Worm (Caenorhabditis elegans): ENCODE results near the gene mlck-1.

The mlck-1 gene

ce11 chrX:10083272-10083671, 13.7 kb upstream of the mlck-1 start:
- no peak for TF ChIP-seq lin-14 (GFP tag; optimal IDR thresholded peaks at IDR 0.05)
- no peak for TF ChIP-seq efl-1 (optimal IDR thresholded peaks at IDR 0.05)
- peak in 1 of 2 experiments; percentile 7 for TF ChIP-seq efl-1 (GFP tag; optimal IDR thresholded peaks at IDR 0.05 in 1 of 2)

- TF ChIP-seq C16A3.4 (tag; optimal IDR thresholded peaks at IDR 0.05) (no peak), ceh-82 (tag; optimal IDR thresholded peaks at IDR 0.05) (no peak), fkh-10 (GFP tag; optimal IDR thresholded peaks at IDR 0.05) (no peak), fkh-4 (tag; optimal IDR thresholded peaks at IDR 0.05; ENCODE audit: borderline replicate concordance) (no peak), nhr-84 (tag; optimal IDR thresholded peaks at IDR 0.05) (no peak), skn-1 (tag; optimal IDR thresholded peaks at IDR 0.05) (no peak), unc-30 (tag; optimal IDR thresholded peaks at IDR 0.05) (no peak), swsn-7 (tag; optimal IDR thresholded peaks at IDR 0.05) (no peak), lin-35 (GFP tag; optimal IDR thresholded peaks at IDR 0.05) (no peak), lsy-2 (tag; optimal IDR thresholded peaks at IDR 0.05) (no peak), nhr-237 (tag; optimal IDR thresholded peaks at IDR 0.05) (no peak)
Observed at ce11 chrX:10081077-10081476, 11.5 kb upstream of the mlck-1 start.

ce11 chrX:10079230-10079629, 9.6 kb upstream of the mlck-1 start:
- TF ChIP-seq lin-39 (tag; optimal IDR thresholded peaks at IDR 0.05) (no peak), jun-1 (tag; optimal IDR thresholded peaks at IDR 0.05) (no peak), lin-14 (GFP tag; optimal IDR thresholded peaks at IDR 0.05) (peak; percentile 18), ceh-8 (GFP tag; optimal IDR thresholded peaks at IDR 0.05) (no peak)

ce11 chrX:10078637-10079036, 9.0 kb upstream of the mlck-1 start:
- TF ChIP-seq skn-1 (tag; optimal IDR thresholded peaks at IDR 0.05) (no peak), tbx-2 (tag; optimal IDR thresholded peaks at IDR 0.05) (peak; percentile 11), aly-2 (tag; optimal IDR thresholded peaks at IDR 0.05) (peak; percentile 64)

- TF ChIP-seq blmp-1 (tag; optimal IDR thresholded peaks at IDR 0.05) (no peak), zag-1 (tag; optimal IDR thresholded peaks at IDR 0.05) (no peak), efl-1 (optimal IDR thresholded peaks at IDR 0.05) (no peak), efl-1 (GFP tag; optimal IDR thresholded peaks at IDR 0.05 in 1 of 2) (peak in 1 of 2 experiments; percentile 81), lsy-2 (tag; optimal IDR thresholded peaks at IDR 0.05) (no peak), lin-35 (GFP tag; optimal IDR thresholded peaks at IDR 0.05) (no peak), nhr-77 (tag; optimal IDR thresholded peaks at IDR 0.05) (no peak), Y116A8C.19 (tag; optimal IDR thresholded peaks at IDR 0.05; ENCODE audit: borderline replicate concordance) (no peak), ztf-11 (tag; optimal IDR thresholded peaks at IDR 0.05) (no peak), ceh-8 (GFP tag; optimal IDR thresholded peaks at IDR 0.05) (peak; percentile 79)
Observed at ce11 chrX:10078089-10078488, 8.5 kb upstream of the mlck-1 start.

- TF ChIP-seq efl-1 (optimal IDR thresholded peaks at IDR 0.05) (no peak), efl-1 (GFP tag; optimal IDR thresholded peaks at IDR 0.05 in 1 of 2) (peak in 1 of 2 experiments; percentile 39), irx-1 (tag; optimal IDR thresholded peaks at IDR 0.05) (no peak), unc-62 (GFP tag; optimal IDR thresholded peaks at IDR 0.05) (no peak), tbx-2 (tag; optimal IDR thresholded peaks at IDR 0.05) (peak; percentile 19)
Observed at ce11 chrX:10077297-10077696, 7.7 kb upstream of the mlck-1 start, which contains the start of gene col-176. Gene col-176 (plus strand): TSS chrX:10077597.

ce11 chrX:10076334-10076733, 6.7 kb upstream of the mlck-1 start:
- TF ChIP-seq fkh-8 (tag; optimal IDR thresholded peaks at IDR 0.05) (no peak), tbx-2 (tag; optimal IDR thresholded peaks at IDR 0.05) (peak; percentile 8), tlp-1 (tag; optimal IDR thresholded peaks at IDR 0.05) (no peak), lsy-2 (tag; optimal IDR thresholded peaks at IDR 0.05) (no peak), nhr-85 (tag) (peak; percentile 58), unc-30 (tag; optimal IDR thresholded peaks at IDR 0.05) (no peak), sptf-1 (tag; optimal IDR thresholded peaks at IDR 0.05) (no peak), blmp-1 (tag; optimal IDR thresholded peaks at IDR 0.05) (peak; percentile 50)

All from whole organism, L1 larva.